Fruit fly (Drosophila melanogaster) whole organism, embryonic: ENCODE results near the gene CG2182.
A peak's percentile ranks its signal among the peaks of the same experiment; 100 is the strongest.

Experiments used
- CG10543 ChIP-seq: fragments of 200-800 bp; sonication (Bioruptor generic); optimal IDR thresholded peaks from 3 replicates; lab custom pipeline; 2017; ENCODE audit warnings: missing biosample characterization, mild to moderate bottlenecking, missing genetic modification characterization, moderate library complexity
- CG11093 ChIP-seq: fragments of 200-800 bp; sonication (Bioruptor generic); IDR thresholded peaks from 3 replicates; pipeline ENCODE4 v1.3.6; 2022; ENCODE audit warnings: missing biosample characterization, missing genetic modification characterization
- CG1233 ChIP-seq: fragments of 200-800 bp; sonication (Bioruptor generic); optimal IDR thresholded peaks from 4 replicates; lab custom pipeline; 2018; ENCODE audit warnings: missing biosample characterization, mild to moderate bottlenecking, missing genetic modification characterization
- CG12659 ChIP-seq: fragments of 200-800 bp; sonication (Bioruptor generic); optimal IDR thresholded peaks from 3 replicates; lab custom pipeline; 2017; ENCODE audit warnings: mild to moderate bottlenecking, missing biosample characterization, missing genetic modification reagents, missing genetic modification characterization
- CG12942 ChIP-seq: fragments of 200-800 bp; sonication (Bioruptor generic); optimal IDR thresholded peaks from 3 replicates; lab custom pipeline; 2016; ENCODE audit warnings: missing biosample characterization, missing genetic modification characterization
- CG14050 ChIP-seq: fragments of 200-800 bp; sonication (Bioruptor generic); IDR thresholded peaks from 3 replicates; pipeline ENCODE4 v1.3.6; 2022; ENCODE audit warnings: missing biosample characterization, missing genetic modification characterization
- CG14667 ChIP-seq: fragments of 200-800 bp; sonication (Bioruptor generic); IDR thresholded peaks from 2 replicates; pipeline ENCODE4 v1.3.6; 2022; ENCODE audit warnings: missing biosample characterization, missing genetic modification characterization
- CG14965 ChIP-seq: fragments of 200-800 bp; sonication (Bioruptor generic); optimal IDR thresholded peaks from 2 replicates; lab custom pipeline; 2016; ENCODE audit warnings: missing biosample characterization, missing genetic modification characterization, borderline replicate concordance
- CG15514 ChIP-seq: fragments of 200-800 bp; sonication (Bioruptor generic); optimal IDR thresholded peaks from 3 replicates; lab custom pipeline; 2017; ENCODE audit warnings: missing biosample characterization, missing genetic modification characterization, mild to moderate bottlenecking, moderate library complexity, missing genetic modification reagents
- CG15601 ChIP-seq: fragments of 200-800 bp; sonication (Bioruptor generic); optimal IDR thresholded peaks from 3 replicates; lab custom pipeline; 2019; ENCODE audit warnings: missing biosample characterization, mild to moderate bottlenecking, missing genetic modification characterization, moderate library complexity
- CG17568 ChIP-seq: fragments of 200-800 bp; sonication (Bioruptor generic); optimal IDR thresholded peaks from 2 replicates; lab custom pipeline; 2018; ENCODE audit warnings: missing biosample characterization, mild to moderate bottlenecking, missing genetic modification characterization, moderate library complexity
- CG1792 ChIP-seq: fragments of 200-800 bp; sonication (Bioruptor generic); optimal IDR thresholded peaks from 2 replicates; lab custom pipeline; 2016; ENCODE audit warnings: missing biosample characterization, missing genetic modification characterization
- CG18011 ChIP-seq: fragments of 200-800 bp; sonication (Bioruptor generic); optimal IDR thresholded peaks from 2 replicates; lab custom pipeline; 2017; ENCODE audit warnings: missing biosample characterization, missing genetic modification characterization, mild to moderate bottlenecking, moderate library complexity, missing genotype
- CG2120 ChIP-seq: fragments of 200-800 bp; sonication (Bioruptor generic); optimal IDR thresholded peaks from 3 replicates; lab custom pipeline; 2016; ENCODE audit warnings: missing biosample characterization, missing genetic modification characterization
- CG30020 ChIP-seq: fragments of 200-800 bp; optimal IDR thresholded peaks from 2 replicates; lab custom pipeline; 2019; ENCODE audit warnings: missing biosample characterization, mild to moderate bottlenecking, missing genetic modification characterization, moderate library complexity
- CG31224 ChIP-seq: fragments of 200-800 bp; sonication (Bioruptor generic); IDR thresholded peaks from 2 replicates; pipeline ENCODE4 v1.3.6; 2022; ENCODE audit warnings: missing biosample characterization, missing genetic modification characterization
- CG5953 ChIP-seq: fragments of 200-800 bp; sonication (Bioruptor generic); IDR thresholded peaks from 2 replicates; pipeline ENCODE4 v1.3.6; 2022; ENCODE audit warnings: missing biosample characterization, missing genetic modification characterization
- CG7786 ChIP-seq: fragments of 200-800 bp; sonication (Bioruptor generic); optimal IDR thresholded peaks from 2 replicates; lab custom pipeline; 2016; ENCODE audit warnings: missing biosample characterization, missing genetic modification characterization
- CG8089 ChIP-seq: fragments of 200-800 bp; sonication (Bioruptor generic); optimal IDR thresholded peaks from 3 replicates; lab custom pipeline; 2016; ENCODE audit warnings: missing biosample characterization, missing genetic modification characterization
- CG9215 ChIP-seq: fragments of 200-800 bp; sonication (Bioruptor generic); IDR thresholded peaks from 2 replicates; pipeline ENCODE4 v1.3.6; 2022; ENCODE audit warnings: missing biosample characterization, missing genetic modification characterization
- CG9727 ChIP-seq: fragments of 200-800 bp; sonication (Bioruptor generic); optimal IDR thresholded peaks from 3 replicates; lab custom pipeline; 2017; ENCODE audit warnings: missing biosample characterization, mild to moderate bottlenecking, missing genetic modification characterization
- CG9817 ChIP-seq: fragments of 200-800 bp; sonication (Bioruptor generic); optimal IDR thresholded peaks from 2 replicates; lab custom pipeline; 2018; ENCODE audit warnings: missing biosample characterization, mild to moderate bottlenecking, missing genetic modification characterization, moderate library complexity
- Dad ChIP-seq: fragments of 200-800 bp; sonication (Bioruptor generic); optimal IDR thresholded peaks from 3 replicates; lab custom pipeline; 2016; ENCODE audit warnings: missing biosample characterization, missing genetic modification characterization
- Fer2 ChIP-seq: fragments of 200-800 bp; sonication (Bioruptor generic); optimal IDR thresholded peaks from 2 replicates; lab custom pipeline; 2018; ENCODE audit warnings: missing biosample characterization, mild to moderate bottlenecking, missing genetic modification characterization, moderate library complexity
- Gug ChIP-seq: fragments of 200-800 bp; sonication (Bioruptor generic); IDR thresholded peaks from 4 replicates; pipeline ENCODE4 v1.3.6; 2022; ENCODE audit warnings: missing biosample characterization, missing genetic modification characterization
- HHEX ChIP-seq: fragments of 200-800 bp; sonication (Bioruptor generic); optimal IDR thresholded peaks from 3 replicates; lab custom pipeline; 2017; ENCODE audit warnings: missing biosample characterization, mild to moderate bottlenecking, missing genetic modification characterization, missing genetic modification reagents
- Mrtf ChIP-seq: fragments of 200-800 bp; sonication (Bioruptor generic); IDR thresholded peaks from 3 replicates; pipeline ENCODE4 v1.3.6; 2022; ENCODE audit warnings: missing biosample characterization, missing genetic modification characterization
- NFAT ChIP-seq: fragments of 200-800 bp; sonication (Bioruptor generic); IDR thresholded peaks from 2 replicates; pipeline ENCODE4 v1.3.6; 2022; ENCODE audit warnings: missing biosample characterization, missing genetic modification characterization
- Oli ChIP-seq: fragments of 200-800 bp; sonication (Bioruptor generic); optimal IDR thresholded peaks from 2 replicates; lab custom pipeline; 2018; ENCODE audit warnings: missing biosample characterization, mild to moderate bottlenecking, missing genetic modification characterization, moderate library complexity
- Rx ChIP-seq: fragments of 200-800 bp; sonication (Bioruptor generic); IDR thresholded peaks from 2 replicates; pipeline ENCODE4 v1.3.6; 2022; ENCODE audit warnings: missing biosample characterization, missing genetic modification characterization
- Stat92E ChIP-seq, 3 experiments: fragments of >200 bp in 2 of 3; fragments of 200-800 bp in 1 of 3; sonication (Bioruptor generic) in 1 of 3; optimal IDR thresholded peaks; 2 replicates each; lab custom pipeline; 2017 to 2019; ENCODE audit warnings: missing biosample characterization in 3 of 3, missing genetic modification characterization in 3 of 3, mild to moderate bottlenecking in 1 of 3, moderate library complexity in 1 of 3
- bowl ChIP-seq: fragments of 200-800 bp; sonication (Bioruptor generic); IDR thresholded peaks from 2 replicates; pipeline ENCODE4 v1.3.6; 2022; ENCODE audit warnings: missing biosample characterization, missing genetic modification characterization
- cato ChIP-seq: fragments of 200-800 bp; sonication (Bioruptor generic); optimal IDR thresholded peaks from 2 replicates; lab custom pipeline; 2016; ENCODE audit warnings: missing biosample characterization, missing genetic modification characterization, borderline replicate concordance
- dmrt99B ChIP-seq: fragments of 200-800 bp; sonication (Bioruptor generic); optimal IDR thresholded peaks from 2 replicates; lab custom pipeline; 2018; ENCODE audit warnings: missing biosample characterization, mild to moderate bottlenecking, missing genetic modification characterization, moderate library complexity
- dpn ChIP-seq, 2 experiments: fragments of 200-800 bp; sonication (Bioruptor generic); optimal IDR thresholded peaks; 3 replicates each; lab custom pipeline; 2016; ENCODE audit warnings: missing biosample characterization in 2 of 2, missing genetic modification characterization in 2 of 2
- ewg ChIP-seq: fragments of 200-800 bp; sonication (Bioruptor generic); optimal IDR thresholded peaks from 3 replicates; lab custom pipeline; 2017; ENCODE audit warnings: mild to moderate bottlenecking, missing biosample characterization, missing genetic modification reagents, missing genetic modification characterization
- fd64A ChIP-seq: fragments of 200-800 bp; sonication (Bioruptor generic); optimal IDR thresholded peaks from 3 replicates; lab custom pipeline; 2018; ENCODE audit warnings: missing biosample characterization, mild to moderate bottlenecking, missing genetic modification characterization
- gce ChIP-seq: fragments of 200-800 bp; sonication (Bioruptor generic); IDR thresholded peaks from 3 replicates; pipeline ENCODE4 v1.3.6; 2022; ENCODE audit warnings: missing biosample characterization, missing genetic modification characterization
- gfzf ChIP-seq: fragments of 200-800 bp; sonication (Bioruptor generic); optimal IDR thresholded peaks from 2 replicates; lab custom pipeline; 2016; ENCODE audit warnings: missing biosample characterization, mild to moderate bottlenecking, missing genetic modification characterization, moderate library complexity
- gsb ChIP-seq: fragments of 200-800 bp; sonication (Bioruptor generic); IDR thresholded peaks from 2 replicates; pipeline ENCODE4 v1.3.6; 2022; ENCODE audit warnings: missing biosample characterization, missing genetic modification characterization
- h ChIP-seq: fragments of >200 bp; optimal IDR thresholded peaks from 2 replicates; lab custom pipeline; 2017
- maf-S ChIP-seq: fragments of 200-800 bp; sonication (Bioruptor generic); optimal IDR thresholded peaks from 2 replicates; lab custom pipeline; 2016; ENCODE audit warnings: missing biosample characterization, missing genetic modification characterization
- nmo ChIP-seq: fragments of 200-800 bp; sonication (Bioruptor generic); optimal IDR thresholded peaks from 2 replicates; lab custom pipeline; 2018; ENCODE audit warnings: missing biosample characterization, mild to moderate bottlenecking, missing genetic modification characterization, moderate library complexity
- onecut ChIP-seq: fragments of 200-800 bp; sonication (Bioruptor generic); IDR thresholded peaks from 2 replicates; pipeline ENCODE4 v1.3.6; 2022; ENCODE audit warnings: missing biosample characterization, missing genetic modification characterization
- slbo ChIP-seq: fragments of 200-800 bp; sonication (Bioruptor generic); IDR thresholded peaks from 2 replicates; pipeline ENCODE4 v1.3.6; 2022; ENCODE audit warnings: missing biosample characterization, missing genetic modification characterization
- tio ChIP-seq: fragments of 200-800 bp; sonication (Bioruptor generic); optimal IDR thresholded peaks from 2 replicates; lab custom pipeline; 2017; ENCODE audit warnings: missing biosample characterization, missing genetic modification characterization, inconsistent platforms
- tna ChIP-seq: fragments of 200-800 bp; sonication (Bioruptor generic); IDR thresholded peaks from 2 replicates; pipeline ENCODE4 v1.3.6; 2022; ENCODE audit warnings: missing biosample characterization, missing genetic modification characterization; ENCODE audit not compliant: partially characterized antibody
- trem ChIP-seq: fragments of 200-800 bp; optimal IDR thresholded peaks from 3 replicates; lab custom pipeline; 2019; ENCODE audit warnings: missing biosample characterization, mild to moderate bottlenecking, missing genetic modification characterization, moderate library complexity
- wor ChIP-seq: fragments of 200-800 bp; sonication (Bioruptor generic); IDR thresholded peaks from 2 replicates; pipeline ENCODE4 v1.3.6; 2022; ENCODE audit warnings: missing biosample characterization, missing genetic modification characterization

CG2182 gene

DNA sequence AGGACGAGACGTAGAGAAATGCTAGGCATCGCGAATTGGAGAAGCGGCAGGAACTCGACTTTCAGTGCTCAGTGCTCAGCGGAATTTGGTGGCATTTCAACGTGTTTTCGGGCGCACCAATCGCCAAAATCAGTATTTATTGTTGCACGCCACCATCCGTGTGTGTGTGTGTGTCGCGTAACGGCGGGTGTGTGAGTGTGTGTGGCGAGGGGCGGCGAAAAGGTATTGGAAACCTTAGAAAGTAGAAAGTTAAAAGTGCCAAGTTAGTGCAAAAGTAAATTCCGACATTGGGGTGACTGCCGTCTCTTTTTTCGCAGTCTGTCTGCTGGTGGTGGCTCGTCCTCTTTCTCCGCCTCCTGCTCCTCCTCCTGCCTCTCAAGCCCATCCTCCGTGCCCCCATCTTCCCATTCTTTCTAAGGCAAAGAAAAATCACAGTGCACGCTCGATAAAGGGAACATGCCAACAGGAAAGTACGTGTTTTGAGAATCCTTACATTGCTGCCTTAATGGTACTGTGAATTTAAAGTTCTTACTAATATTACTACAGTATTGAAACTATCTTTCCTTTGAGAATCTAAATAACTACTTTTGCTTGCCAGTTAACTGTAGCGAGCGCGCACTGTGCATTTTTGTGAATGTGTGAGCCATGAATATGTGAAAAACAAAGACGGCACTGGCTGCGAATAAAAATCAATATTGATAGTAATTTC is 26.5 kb upstream of the CG2182 start (continued):
- TF ChIP-seq CG1792 (GFP tag; lab: Kevin White, UChicago) (no peak), dpn (GFP tag; optimal IDR thresholded peaks at IDR 0.05; lab: Kevin White, UChicago) (peak; percentile 25 to 55), CG30020 (tag; lab: Kevin White, UChicago) (no peak), gfzf (GFP tag; lab: Kevin White, UChicago) (no peak), fd64A (GFP tag; lab: Kevin White, UChicago) (no peak), CG12659 (GFP tag; lab: Kevin White, UChicago) (peak; percentile 34), Oli (tag; lab: Kevin White, UChicago) (peak; percentile 60), CG1233 (GFP tag; lab: Kevin White, UChicago) (peak; percentile 11), CG12942 (GFP tag; lab: Kevin White, UChicago) (no peak), CG9817 (tag; lab: Kevin White, UChicago) (peak; percentile 55), trem (no peak), ewg (GFP tag; lab: Kevin White, UChicago) (no peak), CG5953 (GFP tag; lab: Robert Waterston, UW) (no peak), nmo (peak; percentile 5), gce (no peak), CG14965 (GFP tag; lab: Kevin White, UChicago) (no peak), CG11093 (GFP tag; lab: Robert Waterston, UW) (0 out of 3 replicates have a peak, but pooled peaks have one; percentile 26), CG10543 (GFP tag; lab: Kevin White, UChicago) (peak; percentile 48), Dad (no peak), CG14050 (GFP tag; lab: Robert Waterston, UW) (peak; percentile 36; the same call in 1 of the 3 replicates), CG18011 (GFP tag; lab: Kevin White, UChicago) (no peak), NFAT (GFP tag; lab: Robert Waterston, UW) (no peak), cato (GFP tag; lab: Kevin White, UChicago) (no peak), Fer2 (tag; lab: Kevin White, UChicago) (peak; percentile 2), maf-S (GFP tag; lab: Kevin White, UChicago) (no peak), CG9215 (GFP tag; lab: Robert Waterston, UW) (no peak), Mrtf (peak; percentile 37; the same call in 1 of the 3 replicates), bowl (GFP tag; lab: Robert Waterston, UW) (no peak), CG7786 (GFP tag; lab: Kevin White, UChicago) (peak; percentile 10), wor (GFP tag; lab: Robert Waterston, UW) (peak; percentile 15; the same call in 1 of the 2 replicates), h (lab: Kevin White, UChicago) (no peak), CG2120 (GFP tag; lab: Kevin White, UChicago) (peak; percentile 73), Gug (peak; percentile 33; the same call in 1 of the 4 replicates), CG14667 (GFP tag; lab: Robert Waterston, UW) (0 out of 2 replicates have a peak, but pooled peaks have one; percentile 11), CG9727 (GFP tag; lab: Kevin White, UChicago) (peak; percentile 45), CG15601 (tag; lab: Kevin White, UChicago) (peak; percentile 31), tio (peak; percentile 9), HHEX (GFP tag; lab: Kevin White, UChicago) (peak; percentile 59), tna (no peak), Rx (GFP tag; lab: Robert Waterston, UW) (no peak), CG15514 (GFP tag; lab: Kevin White, UChicago) (peak; percentile 29), CG8089 (GFP tag; lab: Kevin White, UChicago) (no peak), Stat92E (GFP tag; optimal IDR thresholded peaks at IDR 0.05; lab: Kevin White, UChicago) (no peak), CG31224 (no peak), gsb (no peak), slbo (GFP tag; lab: Robert Waterston, UW) (peak; percentile 65), onecut (GFP tag; lab: Robert Waterston, UW) (no peak; the same call in 1 of the 2 replicates), dmrt99B (tag; lab: Kevin White, UChicago) (peak; percentile 77), CG17568 (no peak)
